Worm (Caenorhabditis elegans) whole organism, L2 larva: ENCODE data around the gene rbm-42.

Experiments
- alr-1 ChIP-seq: fragments of 150-350 bp; optimal IDR thresholded peaks from 2 replicates; lab custom pipeline; 2014; ENCODE audit warnings: missing biosample characterization, missing genetic modification characterization
- aly-2 ChIP-seq: fragments of 150-350 bp; optimal IDR thresholded peaks from 2 replicates; lab custom pipeline; 2014; ENCODE audit warnings: missing biosample characterization, missing genetic modification characterization
- ceh-82 ChIP-seq: fragments of 150-350 bp; optimal IDR thresholded peaks from 2 replicates; lab custom pipeline; 2014; ENCODE audit warnings: missing biosample characterization, missing genetic modification characterization
- egl-27 ChIP-seq: sonication (generic microtip); optimal IDR thresholded peaks from 3 replicates; lab custom pipeline; 2017; ENCODE audit warnings: missing biosample characterization, missing genetic modification reagents, missing genetic modification characterization
- lsy-2 ChIP-seq, 2 experiments: fragments of 150-350 bp in 1 of 2; sonication (generic microtip) in 1 of 2; optimal IDR thresholded peaks; 2 replicates each; lab custom pipeline; 2014 to 2017; ENCODE audit warnings: missing biosample characterization in 2 of 2, missing genetic modification characterization in 2 of 2
- mab-5 ChIP-seq: fragments of 150-350 bp; optimal IDR thresholded peaks from 2 replicates; lab custom pipeline; 2014; ENCODE audit warnings: missing biosample characterization, missing genetic modification characterization
- zag-1 ChIP-seq: fragments of 150-350 bp; optimal IDR thresholded peaks from 2 replicates; lab custom pipeline; 2014; ENCODE audit warnings: missing biosample characterization, missing genetic modification characterization
- ztf-1 ChIP-seq: fragments of 200-800 bp; sonication (Bioruptor generic); conservative IDR thresholded peaks from 2 replicates; pipeline ENCODE4 v1.3.6; 2022; ENCODE audit warnings: missing genetic modification characterization, missing compliant biosample characterization

DNA sequence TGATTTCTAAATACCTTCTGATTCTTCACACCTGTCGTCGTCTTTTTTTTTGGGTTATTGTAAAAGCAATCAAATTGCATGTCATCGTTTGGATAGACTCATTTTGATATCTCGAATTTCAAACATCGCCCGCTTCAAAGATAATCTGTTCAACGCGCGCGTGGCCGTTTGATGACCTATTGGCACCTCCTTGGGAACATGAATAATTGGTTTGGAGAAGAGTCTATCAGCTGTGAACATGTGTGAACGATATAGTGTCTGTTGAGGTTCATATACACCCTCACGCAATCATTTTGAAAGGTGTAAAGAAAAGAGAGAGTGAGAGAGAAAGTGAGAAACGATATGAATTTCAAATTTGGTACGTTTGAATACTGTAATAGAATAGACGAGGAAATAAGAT lies 32.4 kb downstream of the rbm-42 start:
- TF ChIP-seq ceh-82 (tag; lab: Kevin White, UChicago) (no peak), egl-27 (tag; lab: Kevin White, UChicago) (no peak), aly-2 (tag; lab: Kevin White, UChicago) (no peak), ztf-1 (GFP tag; lab: Robert Waterston, UW) (no peak), lsy-2 (tag; optimal IDR thresholded peaks at IDR 0.05; lab: Kevin White, UChicago) (no peak), alr-1 (tag; lab: Kevin White, UChicago) (no peak), zag-1 (tag; lab: Kevin White, UChicago) (no peak), mab-5 (no peak)
